Fruit fly (Drosophila melanogaster): ENCODE data around the gene CG13084.

CG13084 gene

DNA sequence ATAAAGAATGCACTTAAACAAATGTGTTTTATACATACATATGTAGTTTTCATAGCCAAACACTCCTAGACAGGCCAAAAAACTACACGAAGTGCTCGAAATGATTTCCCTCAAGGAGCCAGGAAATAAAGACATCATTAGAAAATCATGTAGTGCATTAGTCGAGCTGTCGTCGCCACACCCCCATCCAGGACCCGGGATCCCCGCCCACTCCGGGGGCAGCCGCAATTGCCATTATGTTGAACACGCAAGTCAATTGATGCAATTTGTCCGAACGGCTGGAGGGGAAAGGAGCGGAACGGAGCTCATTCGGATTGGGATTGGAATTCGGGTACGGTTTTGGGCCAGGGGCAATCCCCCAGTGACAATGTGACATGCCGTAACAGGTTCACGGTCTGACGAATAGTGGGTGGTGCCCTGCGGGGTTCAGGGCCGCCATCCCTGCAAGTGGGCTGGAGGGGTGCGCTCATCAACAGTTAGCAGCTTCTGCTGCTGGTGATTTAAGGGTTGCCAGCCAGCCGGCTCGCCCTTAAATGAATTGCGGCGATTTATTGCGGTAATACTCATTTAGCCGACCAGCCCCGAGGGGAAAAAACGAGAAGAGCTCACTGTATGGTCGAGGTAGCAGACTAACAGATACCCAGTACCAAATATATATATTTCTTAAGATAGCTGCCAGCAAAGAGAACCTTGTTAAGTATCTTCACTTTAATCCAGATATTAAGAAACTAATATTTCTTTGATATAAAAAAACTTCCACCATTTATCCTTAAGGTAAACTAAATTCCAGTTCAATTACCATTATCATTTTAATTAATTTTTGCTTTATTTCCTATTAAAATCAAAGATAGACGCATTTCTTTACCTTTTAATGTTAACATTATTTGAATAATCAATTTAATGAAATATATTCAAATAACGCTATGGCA is 4.1 kb upstream of the CG13084 start:
- TF ChIP-seq Dfd (GFP tag; optimal IDR thresholded peaks at IDR 0.05) (peak; percentile 95), h (GFP tag; optimal IDR thresholded peaks at IDR 0.05) (no peak), CG9705 (GFP tag; optimal IDR thresholded peaks at IDR 0.05) (no peak), rgr (GFP tag; optimal IDR thresholded peaks at IDR 0.05) (no peak), dsf (GFP tag; optimal IDR thresholded peaks at IDR 0.05; ENCODE audit: borderline replicate concordance) (no peak), N (GFP tag; optimal IDR thresholded peaks at IDR 0.05) (no peak)

DNA sequence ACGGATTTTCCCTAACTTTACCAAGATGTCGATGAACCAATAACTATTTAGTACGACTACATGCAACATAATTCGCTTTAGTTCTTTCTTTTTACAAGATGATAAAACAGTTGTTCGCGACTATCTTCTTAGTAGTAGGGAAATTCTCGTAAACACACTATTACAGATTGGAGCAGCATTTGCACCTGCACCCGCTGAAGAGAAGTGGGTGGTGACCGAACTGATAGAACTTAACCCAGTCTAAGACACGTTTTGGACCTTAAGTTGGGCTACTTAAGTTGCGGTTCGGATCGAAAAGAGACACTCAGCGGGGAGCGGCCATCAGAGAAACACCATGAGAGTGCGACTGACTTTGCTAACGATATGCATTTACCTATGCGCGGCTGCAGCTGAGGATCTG is 2.5 kb downstream of the CG13084 start, which contains the start of gene CG13083:
CG13083 (plus strand) TSS at position 301 of the 400 bp plus-strand sequence.
- no peak for TF ChIP-seq pan (optimal IDR thresholded peaks at IDR 0.05)
- TF ChIP-seq dsf (GFP tag; optimal IDR thresholded peaks at IDR 0.05; ENCODE audit: borderline replicate concordance), result no peak
- no peak for TF ChIP-seq dmrt93B (GFP tag; optimal IDR thresholded peaks at IDR 0.05)
- no peak for TF ChIP-seq sage (GFP tag; optimal IDR thresholded peaks at IDR 0.05)

DNA sequence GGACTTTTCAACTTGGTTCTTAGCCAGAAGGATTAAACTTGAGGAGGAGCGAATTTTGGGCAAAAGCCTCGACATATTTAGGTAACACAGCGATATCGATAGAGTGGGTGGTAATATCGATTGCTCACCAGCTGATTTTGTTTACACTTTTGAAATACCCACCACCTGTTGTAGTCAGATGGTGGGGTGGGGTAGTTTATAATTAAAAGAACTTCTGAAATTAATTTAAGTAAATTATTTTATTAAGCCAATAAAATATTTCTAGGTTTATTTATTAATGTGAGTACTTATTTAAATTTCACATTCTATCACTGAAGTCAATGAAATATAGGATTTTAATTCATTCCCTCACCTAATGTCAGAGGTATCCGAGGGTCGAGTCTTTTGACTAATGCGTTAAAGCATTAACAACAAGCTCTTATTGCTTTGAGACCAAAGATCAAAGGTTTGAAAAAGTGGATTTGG is 5.3 kb downstream of the CG13084 start, which contains the start of the genes CG10194 and CG18094:
CG10194 (minus strand) TSS at position 108 of the 465 bp plus-strand sequence.
CG18094 (plus strand) TSS at position 266 of the 465 bp plus-strand sequence.
- TF ChIP-seq br (GFP tag; optimal IDR thresholded peaks at IDR 0.05), result no peak
- no peak for TF ChIP-seq Jra (GFP tag; optimal IDR thresholded peaks at IDR 0.05)
- TF ChIP-seq Hnf4 (GFP tag; optimal IDR thresholded peaks at IDR 0.05), result no peak
- TF ChIP-seq sage (GFP tag; optimal IDR thresholded peaks at IDR 0.05), result no peak
- no peak for TF ChIP-seq dsf (GFP tag; optimal IDR thresholded peaks at IDR 0.05; ENCODE audit: borderline replicate concordance)
- TF ChIP-seq tai (GFP tag; optimal IDR thresholded peaks at IDR 0.05), result no peak
- no peak for TF ChIP-seq lola (GFP tag; optimal IDR thresholded peaks at IDR 0.05)
- no peak for TF ChIP-seq Mio (GFP tag; optimal IDR thresholded peaks at IDR 0.05)
- no peak for TF ChIP-seq fru (GFP tag; optimal IDR thresholded peaks at IDR 0.05)
- no peak for TF ChIP-seq Abd-B (GFP tag; optimal IDR thresholded peaks at IDR 0.05)
- TF ChIP-seq Myc (optimal IDR thresholded peaks at IDR 0.05), result no peak
- no peak for TF ChIP-seq N (GFP tag; optimal IDR thresholded peaks at IDR 0.05)
- TF ChIP-seq Hr78 (GFP tag; optimal IDR thresholded peaks at IDR 0.05), result no peak
- TF ChIP-seq CG32264 (GFP tag; optimal IDR thresholded peaks at IDR 0.05), result no peak
- no peak for TF ChIP-seq dl (GFP tag; optimal IDR thresholded peaks at IDR 0.05; ENCODE audit: insufficient read depth in 1 of 2, partially characterized antibody in 2 of 2)
- TF ChIP-seq sv (GFP tag; optimal IDR thresholded peaks at IDR 0.05), result no peak
- peak; percentile 51 for TF ChIP-seq Sp1 (GFP tag; optimal IDR thresholded peaks at IDR 0.05)
- TF ChIP-seq jim (GFP tag; optimal IDR thresholded peaks at IDR 0.05), result no peak
- peak; percentile 74 for TF ChIP-seq OdsH (GFP tag; optimal IDR thresholded peaks at IDR 0.05)
- TF ChIP-seq foxo (GFP tag; optimal IDR thresholded peaks at IDR 0.05), result peak in 1 of 2 experiments; percentile 73
- no peak for TF ChIP-seq Vsx2 (GFP tag; optimal IDR thresholded peaks at IDR 0.05; ENCODE audit: partially characterized antibody)
- no peak for TF ChIP-seq dmrt93B (GFP tag; optimal IDR thresholded peaks at IDR 0.05)
- peak; percentile 43 for TF ChIP-seq ey (GFP tag; optimal IDR thresholded peaks at IDR 0.05)
- no peak for TF ChIP-seq pan (optimal IDR thresholded peaks at IDR 0.05)
- TF ChIP-seq CG9705 (GFP tag; optimal IDR thresholded peaks at IDR 0.05), result no peak
- peak; percentile 51 for TF ChIP-seq HLH106 (tag; optimal IDR thresholded peaks at IDR 0.05)
- no peak for TF ChIP-seq Rel (GFP tag; optimal IDR thresholded peaks at IDR 0.05)
- no peak for TF ChIP-seq Rel (tag; optimal IDR thresholded peaks at IDR 0.05)
- no peak for TF ChIP-seq brk (GFP tag; optimal IDR thresholded peaks at IDR 0.05)
- TF ChIP-seq GATAd (GFP tag; optimal IDR thresholded peaks at IDR 0.05), result no peak
- TF ChIP-seq rgr (GFP tag; optimal IDR thresholded peaks at IDR 0.05), result peak; percentile 83
- no peak for TF ChIP-seq Dif (GFP tag; optimal IDR thresholded peaks at IDR 0.05; ENCODE audit: partially characterized antibody)
- no peak for TF ChIP-seq usp (GFP tag; optimal IDR thresholded peaks at IDR 0.05)
- peak; percentile 3 for TF ChIP-seq Hr83 (GFP tag; optimal IDR thresholded peaks at IDR 0.05; ENCODE audit: poor library complexity, severe bottlenecking)
- no peak for TF ChIP-seq CrebA (GFP tag; optimal IDR thresholded peaks at IDR 0.05; ENCODE audit: borderline replicate concordance)
- TF ChIP-seq h (GFP tag; optimal IDR thresholded peaks at IDR 0.05), result peak; percentile 77
- no peak for TF ChIP-seq woc (GFP tag; optimal IDR thresholded peaks at IDR 0.05)
- no peak for TF ChIP-seq Dfd (GFP tag; optimal IDR thresholded peaks at IDR 0.05)
- TF ChIP-seq psq (GFP tag; optimal IDR thresholded peaks at IDR 0.05), result peak; percentile 58
